Fruit fly (Drosophila melanogaster) whole organism, wandering third instar larva: ENCODE measurements around the gene CG1387.

ENCODE experiments used
- Dif ChIP-seq: fragments of 200-275, 200-300 bp; sonication (Bioruptor generic); optimal IDR thresholded peaks from 2 replicates; lab custom pipeline; 2018; ENCODE audit warnings: missing biosample characterization, missing genetic modification characterization; ENCODE audit not compliant: partially characterized antibody
- Hnf4 ChIP-seq: fragments of 200-800 bp; sonication (Bioruptor generic); optimal IDR thresholded peaks from 2 replicates; lab custom pipeline; 2016; ENCODE audit warnings: missing biosample characterization, mild to moderate bottlenecking, missing genetic modification characterization
- OdsH ChIP-seq: fragments of 200-800 bp; sonication (Bioruptor generic); optimal IDR thresholded peaks from 2 replicates; lab custom pipeline; 2016; ENCODE audit warnings: missing biosample characterization, mild to moderate bottlenecking, missing genetic modification characterization
- br ChIP-seq: fragments of 200-800 bp; sonication (Bioruptor generic); optimal IDR thresholded peaks from 2 replicates; lab custom pipeline; 2016; ENCODE audit warnings: missing biosample characterization, missing genetic modification characterization

dm6 chrX:8413513-8414113 lies 28.0 kb downstream of the CG1387 start:
- TF ChIP-seq OdsH (no peak), Hnf4 (no peak), br (GFP tag; lab: Kevin White, UChicago) (no peak), Dif (no peak)
